Worm (Caenorhabditis elegans): ENCODE data around the gene srg-11.

srg-11 gene

DNA sequence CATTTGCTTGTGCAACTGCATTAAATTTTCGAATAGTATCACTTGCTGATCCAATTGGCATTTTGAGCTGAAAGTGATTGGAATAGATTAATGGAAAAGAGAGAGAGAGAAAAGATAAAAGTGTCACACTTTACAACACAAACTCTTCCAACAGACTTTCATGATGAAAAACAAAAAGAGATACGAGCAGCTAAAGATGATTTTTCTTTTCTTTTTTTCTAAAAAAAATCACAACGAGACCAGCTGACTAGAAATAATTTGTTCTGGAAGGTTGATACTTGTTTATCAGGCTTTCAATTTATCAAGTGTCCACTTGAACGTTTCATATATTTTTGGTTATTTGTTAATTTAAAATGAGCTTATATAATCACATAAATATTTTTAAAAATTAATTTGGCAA lies 7.3 kb downstream of the srg-11 start:
- TF ChIP-seq madf-9 (GFP tag; conservative IDR thresholded peaks at IDR 0.05), result no peak
- peak in 1 of 2 experiments; percentile 87 for TF ChIP-seq daf-16 (GFP tag; optimal IDR thresholded peaks at IDR 0.05)
- TF ChIP-seq daf-16 (tag; optimal IDR thresholded peaks at IDR 0.05), result no peak
- peak; percentile 50 for TF ChIP-seq nhr-11 (tag; optimal IDR thresholded peaks at IDR 0.05)
- TF ChIP-seq hif-1 (tag; optimal IDR thresholded peaks at IDR 0.05), result peak in 1 of 2 experiments; percentile 15
- peak in 1 of 2 experiments; percentile 42 for TF ChIP-seq unc-62 (GFP tag; optimal IDR thresholded peaks at IDR 0.05 in 1 of 2)
- TF ChIP-seq unc-62 (tag; optimal IDR thresholded peaks at IDR 0.05), result no peak
- no peak for TF ChIP-seq tra-1 (GFP tag; IDR thresholded peaks at IDR 0.05)

DNA sequence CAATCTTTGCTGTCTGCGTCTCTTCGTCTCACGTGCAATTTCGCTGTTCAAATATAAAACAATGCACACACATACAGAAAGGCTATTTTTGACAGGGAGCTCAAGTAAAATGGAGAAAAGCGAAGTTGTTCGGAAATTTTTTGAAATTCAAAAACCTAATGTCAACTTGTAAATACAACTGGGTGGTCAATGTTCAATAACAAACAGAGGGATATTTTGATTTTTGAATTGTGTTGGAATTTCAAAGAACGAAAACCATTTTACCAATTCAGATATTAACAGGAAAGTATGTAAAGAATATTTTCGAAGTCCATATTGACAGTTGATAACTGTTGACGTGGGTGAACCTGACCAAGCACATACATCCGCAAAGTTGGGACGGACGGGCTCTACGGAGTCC lies 8.5 kb downstream of the srg-11 start, which contains the start of gene tag-243:
tag-243 (minus strand) TSS at position 101 of the 400 bp plus-strand sequence.
- no peak for TF ChIP-seq pha-4 (GFP tag; IDR thresholded peaks at IDR 0.05)
- no peak for TF ChIP-seq pha-4 (tag; optimal IDR thresholded peaks at IDR 0.05)
- no peak for TF ChIP-seq madf-9 (GFP tag; conservative IDR thresholded peaks at IDR 0.05)
- TF ChIP-seq mxl-3 (GFP tag; optimal IDR thresholded peaks at IDR 0.05), result no peak
- TF ChIP-seq Y5F2A.4 (GFP tag; optimal IDR thresholded peaks at IDR 0.05), result no peak
- TF ChIP-seq attf-4 (tag; optimal IDR thresholded peaks at IDR 0.05), result no peak

DNA sequence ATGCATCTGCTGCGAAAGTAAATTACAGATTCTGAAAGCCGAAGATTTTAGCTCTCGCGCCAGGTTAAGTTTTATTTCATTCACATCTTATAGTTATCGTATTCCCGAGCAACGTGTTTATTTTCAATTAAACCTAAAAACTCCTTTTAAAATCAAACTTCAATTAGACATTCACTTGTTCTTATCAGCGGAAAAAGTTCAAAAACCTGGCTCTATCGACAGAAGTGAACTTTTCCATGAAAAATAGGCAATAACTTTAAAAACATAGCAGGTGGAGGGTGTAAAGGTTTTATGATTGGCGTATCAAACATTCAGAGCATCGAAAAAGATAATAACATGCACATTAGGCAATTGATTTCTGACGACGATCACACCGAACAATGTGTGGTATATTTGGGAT lies 9.2 kb downstream of the srg-11 start, which contains the start of gene ppat-1:
ppat-1 (plus strand) TSS at position 316 of the 400 bp plus-strand sequence.
- TF ChIP-seq php-3 (GFP tag; IDR thresholded peaks at IDR 0.05) (0 out of 2 replicates have a peak, but pooled peaks have one; percentile 14), zfp-3 (GFP tag; conservative IDR thresholded peaks at IDR 0.05) (no peak), aha-1 (tag) (peak; percentile 75), daf-16 (GFP tag; optimal IDR thresholded peaks at IDR 0.05) (no peak), daf-16 (tag; optimal IDR thresholded peaks at IDR 0.05) (peak; percentile 73)

DNA sequence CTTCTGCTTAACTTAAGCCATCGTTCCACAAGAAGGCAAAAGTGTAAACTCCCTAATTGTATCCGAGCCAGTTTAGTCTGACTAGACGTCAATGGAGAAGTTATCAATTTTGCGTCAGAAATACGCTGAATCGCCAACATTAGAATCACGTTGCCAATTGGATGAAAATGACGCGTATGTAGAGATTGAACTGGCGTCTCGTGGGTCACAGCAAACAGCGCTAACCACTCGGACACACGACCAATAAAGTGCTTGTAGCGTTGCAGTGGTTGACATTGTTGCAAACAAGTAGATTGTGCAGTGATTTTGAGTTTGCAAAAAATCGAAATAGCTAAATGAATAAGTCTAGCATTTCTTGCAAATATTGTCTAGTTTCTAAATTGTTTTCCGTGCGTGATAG lies 9.8 kb downstream of the srg-11 start:
- TF ChIP-seq F37D6.2 (tag; optimal IDR thresholded peaks at IDR 0.05) (peak; percentile 30), T26A8.4 (GFP tag; IDR thresholded peaks at IDR 0.05) (peak; percentile 78), mdl-1 (tag; optimal IDR thresholded peaks at IDR 0.05) (peak in 1 of 2 experiments; percentile 73), unc-62 (GFP tag; optimal IDR thresholded peaks at IDR 0.05 in 1 of 2) (no peak), unc-62 (tag; optimal IDR thresholded peaks at IDR 0.05) (no peak), nhr-10 (tag; optimal IDR thresholded peaks at IDR 0.05) (no peak), mxl-2 (GFP tag; conservative IDR thresholded peaks at IDR 0.05) (0 out of 2 replicates have a peak, but pooled peaks have one; percentile 66), tag-97 (GFP tag; IDR thresholded peaks at IDR 0.05) (no peak), snpc-1.2 (GFP tag; IDR thresholded peaks at IDR 0.05) (peak; percentile 81), vab-7 (GFP tag; IDR thresholded peaks at IDR 0.05) (peak; percentile 91), nhr-237 (tag; optimal IDR thresholded peaks at IDR 0.05) (no peak), madf-9 (GFP tag; conservative IDR thresholded peaks at IDR 0.05) (peak; percentile 82), daf-8 (GFP tag; IDR thresholded peaks at IDR 0.05) (0 out of 2 replicates have a peak, but pooled peaks have one; percentile 59), hif-1 (tag; optimal IDR thresholded peaks at IDR 0.05) (peak in 1 of 2 experiments; percentile 74), zip-11 (GFP tag; IDR thresholded peaks at IDR 0.05) (peak; percentile 71; the same call in 1 of the 2 replicates), attf-4 (tag; optimal IDR thresholded peaks at IDR 0.05) (no peak), lim-7 (GFP tag; IDR thresholded peaks at IDR 0.05) (peak; percentile 96), nhr-6 (tag; optimal IDR thresholded peaks at IDR 0.05) (peak; percentile 51), mxl-3 (GFP tag; optimal IDR thresholded peaks at IDR 0.05) (peak; percentile 96), ceh-44 (GFP tag; IDR thresholded peaks at IDR 0.05) (peak; percentile 90), lin-29 (GFP tag; IDR thresholded peaks at IDR 0.05) (0 out of 2 replicates have a peak, but pooled peaks have one; percentile 14), ctbp-1 (GFP tag; IDR thresholded peaks at IDR 0.05) (peak; percentile 84), dmd-8 (GFP tag; IDR thresholded peaks at IDR 0.05) (peak; percentile 93), lin-38 (GFP tag; IDR thresholded peaks at IDR 0.05) (peak; percentile 83), zfp-2 (tag; optimal IDR thresholded peaks at IDR 0.05) (peak; percentile 56), ztf-11 (tag; optimal IDR thresholded peaks at IDR 0.05) (no peak), ceh-82 (tag; optimal IDR thresholded peaks at IDR 0.05) (no peak), ces-1 (GFP tag; optimal IDR thresholded peaks at IDR 0.05) (no peak), dpl-1 (GFP tag; optimal IDR thresholded peaks at IDR 0.05) (peak; percentile 60), nhr-11 (tag; optimal IDR thresholded peaks at IDR 0.05) (peak; percentile 53), skn-1 (tag; optimal IDR thresholded peaks at IDR 0.05) (no peak), egl-27 (tag; optimal IDR thresholded peaks at IDR 0.05) (no peak), Y5F2A.4 (GFP tag; optimal IDR thresholded peaks at IDR 0.05) (peak; percentile 75), Y105C5A.15 (GFP tag; IDR thresholded peaks at IDR 0.05) (0 out of 2 replicates have a peak, but pooled peaks have one; percentile 44), F10B5.3 (tag; optimal IDR thresholded peaks at IDR 0.05) (peak; percentile 60), snpc-4 (tag; optimal IDR thresholded peaks at IDR 0.05) (no peak), Y48G9A.11 (GFP tag; IDR thresholded peaks at IDR 0.05) (peak; percentile 81)

Data from whole organism, L4 larva.